Worm (Caenorhabditis elegans) whole organism, late embryonic: ENCODE results near the gene kars-1.

Experiments used
- C08G9.2 ChIP-seq: sonication (generic microtip); optimal IDR thresholded peaks from 2 replicates; lab custom pipeline; 2016; ENCODE audit warnings: mild to moderate bottlenecking, missing genetic modification characterization, moderate library complexity, missing compliant biosample characterization
- C38D4.7 ChIP-seq: fragments of 200-800 bp; sonication (Bioruptor generic); optimal IDR thresholded peaks from 2 replicates; lab custom pipeline; 2018; ENCODE audit warnings: mild to moderate bottlenecking, missing genetic modification characterization, moderate library complexity, missing compliant biosample characterization
- F13H6.1 ChIP-seq: sonication (generic microtip); optimal IDR thresholded peaks from 2 replicates; lab custom pipeline; 2016; ENCODE audit warnings: missing genetic modification characterization, missing compliant biosample characterization
- Y22D7AL.16 ChIP-seq: sonication (generic microtip); optimal IDR thresholded peaks from 2 replicates; lab custom pipeline; 2016; ENCODE audit warnings: missing genetic modification characterization, missing compliant biosample characterization
- ama-1 ChIP-seq: fragments of 150-350 bp; optimal IDR thresholded peaks from 2 replicates; lab custom pipeline; 2014
- ceh-18 ChIP-seq: sonication (generic microtip); optimal IDR thresholded peaks from 2 replicates; lab custom pipeline; 2016; ENCODE audit warnings: missing genetic modification characterization, missing compliant biosample characterization
- ceh-2 ChIP-seq: sonication (generic microtip); optimal IDR thresholded peaks from 2 replicates; lab custom pipeline; 2016; ENCODE audit warnings: missing genotype, missing genetic modification characterization, missing compliant biosample characterization
- ceh-22 ChIP-seq: sonication (generic microtip); optimal IDR thresholded peaks from 2 replicates; lab custom pipeline; 2017; ENCODE audit warnings: missing biosample characterization, missing genetic modification characterization
- ceh-34 ChIP-seq: sonication (generic microtip); optimal IDR thresholded peaks from 2 replicates; lab custom pipeline; 2016; ENCODE audit warnings: mild to moderate bottlenecking, missing genetic modification characterization, missing compliant biosample characterization
- ceh-45 ChIP-seq: fragments of 200-800 bp; sonication (Bioruptor generic); IDR thresholded peaks from 2 replicates; pipeline ENCODE4 v1.3.6; 2022; ENCODE audit warnings: missing genetic modification reagents, missing genetic modification characterization, missing compliant biosample characterization
- ceh-48 ChIP-seq: sonication (generic microtip); optimal IDR thresholded peaks from 2 replicates; lab custom pipeline; 2016; ENCODE audit warnings: missing genetic modification characterization, inconsistent platforms, missing compliant biosample characterization
- ceh-9 ChIP-seq: sonication (generic microtip); optimal IDR thresholded peaks from 2 replicates; lab custom pipeline; 2016; ENCODE audit warnings: mild to moderate bottlenecking, missing genetic modification characterization, inconsistent platforms, missing compliant biosample characterization
- che-1 ChIP-seq: sonication (generic microtip); optimal IDR thresholded peaks from 2 replicates; lab custom pipeline; 2016; ENCODE audit warnings: mild to moderate bottlenecking, missing genetic modification characterization, missing compliant biosample characterization
- dmd-4 ChIP-seq: sonication (generic microtip); optimal IDR thresholded peaks from 2 replicates; lab custom pipeline; 2016; ENCODE audit warnings: borderline replicate concordance, missing genetic modification characterization, missing compliant biosample characterization
- dve-1 ChIP-seq: sonication (generic microtip); optimal IDR thresholded peaks from 2 replicates; lab custom pipeline; 2017; ENCODE audit warnings: antibody characterized with exemption, mild to moderate bottlenecking, missing genetic modification characterization, missing compliant biosample characterization
- elt-2 ChIP-seq: sonication (generic microtip); optimal IDR thresholded peaks from 2 replicates; lab custom pipeline; 2016; ENCODE audit warnings: missing genetic modification reagents, missing genetic modification characterization, missing compliant biosample characterization
- fax-1 ChIP-seq: sonication (generic microtip); optimal IDR thresholded peaks from 2 replicates; lab custom pipeline; 2016; ENCODE audit warnings: missing genotype, missing genetic modification characterization, missing compliant biosample characterization
- fkh-6 ChIP-seq: sonication (generic microtip); optimal IDR thresholded peaks from 2 replicates; lab custom pipeline; 2016; ENCODE audit warnings: missing genetic modification characterization, missing compliant biosample characterization
- gmeb-2 ChIP-seq: sonication (generic microtip); optimal IDR thresholded peaks from 2 replicates; lab custom pipeline; 2016; ENCODE audit warnings: missing genetic modification characterization, inconsistent platforms, missing compliant biosample characterization
- lin-11 ChIP-seq: fragments of 200-800 bp; sonication (Bioruptor generic); optimal IDR thresholded peaks from 2 replicates; lab custom pipeline; 2018; ENCODE audit warnings: mild to moderate bottlenecking, missing genetic modification characterization, missing compliant biosample characterization
- mec-3 ChIP-seq: sonication (generic microtip); optimal IDR thresholded peaks from 2 replicates; lab custom pipeline; 2016; ENCODE audit warnings: borderline replicate concordance, missing genetic modification characterization, missing compliant biosample characterization
- nhr-11 ChIP-seq: fragments of 150-350 bp; optimal IDR thresholded peaks from 2 replicates; lab custom pipeline; 2014; ENCODE audit warnings: missing biosample characterization, missing genetic modification characterization
- nhr-232 ChIP-seq: sonication (generic microtip); optimal IDR thresholded peaks from 2 replicates; lab custom pipeline; 2016; ENCODE audit warnings: missing genetic modification characterization, missing compliant biosample characterization
- odd-2 ChIP-seq: sonication (generic microtip); optimal IDR thresholded peaks from 2 replicates; lab custom pipeline; 2017; ENCODE audit warnings: antibody characterized with exemption, mild to moderate bottlenecking, missing genetic modification characterization, missing compliant biosample characterization
- pag-3 ChIP-seq: sonication (generic microtip); optimal IDR thresholded peaks from 2 replicates; lab custom pipeline; 2016; ENCODE audit warnings: missing compliant biosample characterization, missing genetic modification characterization, borderline replicate concordance
- pat-9 ChIP-seq: fragments of 200-800 bp; sonication (Bioruptor generic); optimal IDR thresholded peaks from 2 replicates; lab custom pipeline; 2018; ENCODE audit warnings: mild to moderate bottlenecking, missing genetic modification characterization, moderate library complexity, missing compliant biosample characterization
- pax-1 ChIP-seq: fragments of 150-350 bp; optimal IDR thresholded peaks from 2 replicates; lab custom pipeline; 2014; ENCODE audit warnings: missing biosample characterization, missing genetic modification characterization
- pha-2 ChIP-seq: sonication (generic microtip); optimal IDR thresholded peaks from 2 replicates; lab custom pipeline; 2017; ENCODE audit warnings: mild to moderate bottlenecking, missing genetic modification characterization, missing compliant biosample characterization
- pqm-1 ChIP-seq: sonication (generic microtip); optimal IDR thresholded peaks from 2 replicates; lab custom pipeline; 2016; ENCODE audit warnings: missing genetic modification characterization, missing compliant biosample characterization
- pros-1 ChIP-seq: fragments of 150-350 bp; optimal IDR thresholded peaks from 2 replicates; lab custom pipeline; 2014; ENCODE audit warnings: missing biosample characterization, missing genetic modification reagents, missing genetic modification characterization
- ref-2 ChIP-seq: sonication (generic microtip); optimal IDR thresholded peaks from 2 replicates; lab custom pipeline; 2016; ENCODE audit warnings: missing genetic modification characterization, missing compliant biosample characterization
- sdc-2 ChIP-seq: sonication (generic microtip); optimal IDR thresholded peaks from 2 replicates; lab custom pipeline; 2016; ENCODE audit warnings: missing genotype, missing genetic modification characterization, missing compliant biosample characterization
- sox-2 ChIP-seq: fragments of 200-800 bp; sonication (Bioruptor generic); IDR thresholded peaks from 2 replicates; pipeline ENCODE4 v1.3.6; 2022; ENCODE audit warnings: missing genetic modification reagents, missing genetic modification characterization, missing compliant biosample characterization
- tbx-7 ChIP-seq: sonication (generic microtip); optimal IDR thresholded peaks from 2 replicates; lab custom pipeline; 2016; ENCODE audit warnings: missing genotype, missing genetic modification characterization, missing compliant biosample characterization
- ttx-3 ChIP-seq: sonication (generic microtip); optimal IDR thresholded peaks from 2 replicates; lab custom pipeline; 2016; ENCODE audit warnings: missing genetic modification reagents, missing genetic modification characterization, missing compliant biosample characterization
- unc-42 ChIP-seq: sonication (generic microtip); optimal IDR thresholded peaks from 2 replicates; lab custom pipeline; 2016; ENCODE audit warnings: missing genotype, missing genetic modification characterization, missing compliant biosample characterization
- zip-5 ChIP-seq: sonication (generic microtip); optimal IDR thresholded peaks from 2 replicates; lab custom pipeline; 2016; ENCODE audit warnings: missing genetic modification characterization, missing compliant biosample characterization
- ztf-16 ChIP-seq: sonication (generic microtip); optimal IDR thresholded peaks from 2 replicates; lab custom pipeline; 2017; ENCODE audit warnings: missing genetic modification characterization, missing compliant biosample characterization

The kars-1 gene

DNA sequence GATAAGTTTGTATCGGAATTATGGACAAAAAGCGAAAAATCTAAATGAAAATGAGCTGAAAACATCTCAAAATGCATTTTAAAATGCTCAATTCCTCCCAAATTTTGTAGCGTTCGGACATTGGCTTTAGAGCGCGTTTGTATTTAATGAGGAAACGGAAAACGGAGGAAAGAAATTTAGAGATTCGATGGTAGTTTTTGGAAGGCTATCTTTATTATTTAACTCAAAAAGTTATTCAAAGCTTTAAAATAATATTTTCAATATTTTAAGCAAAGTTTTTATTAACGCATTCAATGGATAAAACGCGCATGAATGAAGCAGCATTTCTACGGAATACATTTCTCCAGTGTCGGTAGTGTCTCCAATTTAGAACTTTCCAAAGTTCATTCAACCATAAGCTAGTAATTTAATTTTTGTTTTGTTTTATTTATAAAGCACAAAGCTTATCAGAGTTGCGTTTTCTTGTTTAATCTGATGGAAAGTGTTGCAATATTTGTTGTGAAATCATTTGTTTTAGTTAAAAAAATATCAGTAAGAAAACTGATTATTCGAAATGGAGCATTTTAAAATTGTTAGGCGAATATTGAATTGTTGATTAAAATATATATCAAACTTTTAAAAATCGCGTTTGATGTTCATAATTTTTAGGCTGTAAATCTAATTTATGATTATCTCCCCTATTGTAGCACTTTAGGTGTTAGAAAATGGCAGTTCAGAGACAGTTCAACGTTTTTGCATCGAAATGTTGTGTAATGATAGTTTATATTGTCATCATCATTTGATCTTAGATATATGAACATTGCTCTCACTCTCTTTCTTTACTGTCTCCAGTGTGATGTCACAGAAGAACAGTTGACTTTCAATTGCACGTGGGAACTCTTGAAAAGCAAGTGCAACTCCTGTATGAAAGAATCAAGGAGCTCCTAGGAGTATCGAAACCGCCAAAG, 648 bp upstream of the kars-1 start (continued):
- TF ChIP-seq mec-3 (no peak), Y22D7AL.16 (tag; lab: Kevin White, UChicago) (no peak), dmd-4 (tag; lab: Kevin White, UChicago) (no peak), C38D4.7 (GFP tag; lab: Kevin White, UChicago) (no peak), ama-1 (lab: Kevin White, UChicago) (no peak), gmeb-2 (tag; lab: Kevin White, UChicago) (no peak), ceh-22 (tag; lab: Kevin White, UChicago) (no peak), dve-1 (tag; lab: Kevin White, UChicago) (no peak), pag-3 (no peak), pqm-1 (tag; lab: Kevin White, UChicago) (no peak), nhr-232 (tag; lab: Kevin White, UChicago) (no peak), ceh-45 (GFP tag; lab: Robert Waterston, UW) (no peak), lin-11 (tag; lab: Kevin White, UChicago) (no peak), C08G9.2 (peak; percentile 87), ztf-16 (tag; lab: Kevin White, UChicago) (peak; percentile 59), ceh-48 (no peak), che-1 (tag; lab: Kevin White, UChicago) (no peak), pat-9 (no peak)

DNA sequence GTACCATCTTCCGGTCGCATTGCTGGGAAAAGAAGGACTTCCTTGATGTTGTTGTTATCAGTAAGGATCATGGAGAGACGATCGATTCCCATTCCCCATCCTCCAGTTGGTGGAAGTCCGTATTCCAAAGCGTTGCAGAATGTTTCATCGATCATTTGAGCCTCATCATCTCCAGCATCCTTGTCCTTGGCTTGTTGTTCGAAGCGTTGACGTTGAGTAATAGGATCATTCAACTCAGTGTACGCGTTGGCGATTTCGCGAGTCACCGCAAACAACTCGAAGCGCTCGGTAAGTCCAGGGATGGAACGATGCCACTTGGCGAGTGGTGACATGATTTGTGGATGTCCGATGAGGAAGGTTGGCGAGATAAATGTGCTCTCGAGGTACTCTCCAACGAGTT, 1.8 kb downstream of the kars-1 start:
- TF ChIP-seq fax-1, result no peak

DNA sequence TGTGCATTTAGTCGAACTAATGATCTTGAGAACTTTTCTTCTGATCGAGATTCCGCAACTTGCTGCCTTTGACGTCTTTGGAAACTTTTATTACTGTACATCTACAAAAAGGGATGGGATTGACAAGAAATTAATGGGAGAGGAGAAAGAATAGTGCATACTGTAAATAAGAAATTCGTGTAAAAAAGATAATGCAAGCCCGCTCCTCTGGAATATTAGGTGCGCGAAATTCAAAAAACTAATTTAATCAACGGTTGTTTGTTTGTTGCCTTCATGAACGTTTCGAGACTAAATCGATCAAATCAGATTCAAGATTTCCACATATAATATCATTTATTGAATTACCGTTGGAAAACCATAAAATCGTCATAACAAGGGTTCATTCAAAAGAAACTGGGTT, 2.3 kb downstream of the kars-1 start, which contains the start of gene him-14:
Gene him-14, minus strand, starts transcription at position 101 of the 400 bp plus-strand sequence.
- TF ChIP-seq tbx-7 (tag; lab: Kevin White, UChicago) (no peak), nhr-11 (no peak), sox-2 (GFP tag; lab: Robert Waterston, UW) (no peak), pat-9 (no peak), C08G9.2 (no peak), odd-2 (tag; lab: Kevin White, UChicago) (no peak), unc-42 (tag; lab: Kevin White, UChicago) (no peak), ceh-22 (tag; lab: Kevin White, UChicago) (no peak), fkh-6 (tag; lab: Kevin White, UChicago) (no peak), sdc-2 (no peak), ceh-34 (tag; lab: Kevin White, UChicago) (no peak), F13H6.1 (tag; lab: Kevin White, UChicago) (no peak), ref-2 (no peak), ceh-18 (no peak)

DNA sequence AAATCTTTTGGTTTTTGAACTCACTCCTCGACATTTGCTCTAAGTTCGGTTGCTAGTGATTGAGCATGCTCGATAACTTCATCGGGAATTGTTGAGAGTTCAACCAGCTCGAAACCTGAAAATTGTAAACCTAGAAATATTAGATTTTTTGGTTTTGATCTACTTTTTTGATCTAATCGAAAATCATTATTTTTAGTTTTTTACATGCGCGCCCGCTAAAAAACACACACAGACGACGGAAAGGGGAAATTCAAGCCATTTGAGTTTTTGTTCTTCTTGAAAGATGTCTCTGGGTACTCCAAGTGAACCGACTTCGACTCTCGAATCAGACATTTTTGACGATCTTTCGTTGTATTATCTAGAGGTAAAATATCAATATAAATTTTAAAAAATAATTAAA, 6.8 kb downstream of the kars-1 start, which contains the start of gene nos-2:
Gene nos-2, plus strand, starts transcription at position 228 of the 400 bp plus-strand sequence.
- no peak for TF ChIP-seq zip-5 (tag; lab: Kevin White, UChicago)
- no peak for TF ChIP-seq C08G9.2
- no peak for TF ChIP-seq pha-2 (tag; lab: Kevin White, UChicago)
- TF ChIP-seq elt-2 (tag; lab: Kevin White, UChicago), result no peak
- no peak for TF ChIP-seq ttx-3
- TF ChIP-seq unc-42 (tag; lab: Kevin White, UChicago), result no peak
- no peak for TF ChIP-seq fax-1
- no peak for TF ChIP-seq ceh-9
- no peak for TF ChIP-seq ceh-2 (tag; lab: Kevin White, UChicago)
- TF ChIP-seq pros-1 (tag; lab: Kevin White, UChicago), result no peak
- no peak for TF ChIP-seq ceh-22 (tag; lab: Kevin White, UChicago)
- no peak for TF ChIP-seq pax-1
